Worm (Caenorhabditis elegans): ENCODE results near the gene ZC513.14.

DNA sequence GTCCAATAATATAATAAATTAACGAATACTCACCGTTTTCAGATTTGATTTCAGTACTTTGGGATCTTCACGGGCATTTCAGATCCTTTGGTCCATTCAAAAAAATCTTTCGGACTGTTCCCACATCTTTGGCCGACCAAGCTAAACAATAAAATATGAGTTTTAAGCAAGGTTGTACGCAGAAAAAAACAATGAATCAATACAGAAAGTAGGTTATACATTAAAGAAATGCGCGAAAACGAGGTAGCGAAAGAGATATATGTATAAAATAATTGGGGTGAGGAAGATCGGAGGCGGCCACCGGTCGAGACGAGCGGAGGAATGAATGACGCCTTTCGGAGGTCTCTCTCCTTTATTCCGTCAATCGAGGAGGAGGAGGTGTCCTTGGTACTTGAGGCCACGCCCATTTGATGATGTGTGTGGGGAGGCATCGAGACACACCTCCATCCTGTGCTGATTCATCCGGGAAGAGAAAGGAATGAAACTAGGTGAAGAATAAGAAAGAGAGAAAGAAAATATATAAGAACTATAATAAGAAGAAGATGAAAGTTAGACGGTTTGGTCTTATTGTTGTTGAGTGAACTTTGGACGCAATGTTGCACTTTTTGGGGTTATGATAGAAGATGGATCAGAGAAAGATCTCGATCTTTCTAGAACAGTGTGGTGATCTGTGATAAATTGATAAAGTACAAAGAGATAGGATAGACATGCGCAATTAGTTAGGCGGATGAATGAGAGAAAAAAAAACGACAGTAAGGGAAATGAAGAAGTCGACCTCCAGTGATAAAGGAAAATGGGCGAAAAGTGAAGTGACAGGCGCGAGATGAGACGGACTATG is 4.6 kb upstream of the ZC513.14 start:
- TF ChIP-seq W03F9.2 (tag; optimal IDR thresholded peaks at IDR 0.05) (no peak), him-1 (tag; optimal IDR thresholded peaks at IDR 0.05) (no peak)
